Worm (Caenorhabditis elegans) whole organism, dauer: ENCODE data around the gene T16H12.13.

Experiments used
- unc-62 ChIP-seq: sonication (generic microtip); optimal IDR thresholded peaks from 2 replicates; lab custom pipeline; 2017; ENCODE audit warnings: missing biosample characterization, missing genetic modification reagents, missing genetic modification characterization

The T16H12.13 gene

ce11 chrIII:10085574-10085973, 371 bp downstream of the T16H12.13 start:
- no peak for TF ChIP-seq unc-62 (GFP tag; lab: Kevin White, UChicago)

ce11 chrIII:10085983-10086382, 780 bp downstream of the T16H12.13 start, which contains the start of gene T16H12.2:
T16H12.2 (plus strand) TSS chrIII:10086283.
- no peak for TF ChIP-seq unc-62 (GFP tag; lab: Kevin White, UChicago)

ce11 chrIII:10088508-10088981, 3.3 kb downstream of the T16H12.13 start, which contains the start of gene hal-2:
hal-2 (minus strand) TSS chrIII:10088931.
- TF ChIP-seq unc-62 (GFP tag; lab: Kevin White, UChicago): no peak

DNA sequence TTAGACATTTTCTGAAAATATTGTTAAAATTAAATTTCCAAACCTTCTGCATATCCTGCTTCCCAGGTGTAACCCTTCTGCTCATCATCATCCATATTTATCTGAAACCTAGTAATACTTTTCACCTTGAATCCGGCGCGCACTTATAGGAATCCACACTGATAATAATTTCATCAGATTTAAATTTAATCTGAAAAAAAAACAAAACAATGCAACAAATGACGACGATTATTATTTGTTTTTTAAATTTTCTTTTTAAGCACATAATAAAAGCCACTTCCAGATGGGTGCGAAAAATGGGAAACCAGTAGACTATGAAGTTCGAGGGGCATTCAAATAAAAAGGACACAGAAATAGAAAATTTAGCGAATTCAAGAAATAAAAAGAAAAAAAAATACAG, 5.5 kb downstream of the T16H12.13 start, which contains the start of gene gtf-2H2C:
Gene gtf-2H2C (minus strand): TSS at position 101 of the 400 bp plus-strand sequence.
- no peak for TF ChIP-seq unc-62 (GFP tag; lab: Kevin White, UChicago)

DNA sequence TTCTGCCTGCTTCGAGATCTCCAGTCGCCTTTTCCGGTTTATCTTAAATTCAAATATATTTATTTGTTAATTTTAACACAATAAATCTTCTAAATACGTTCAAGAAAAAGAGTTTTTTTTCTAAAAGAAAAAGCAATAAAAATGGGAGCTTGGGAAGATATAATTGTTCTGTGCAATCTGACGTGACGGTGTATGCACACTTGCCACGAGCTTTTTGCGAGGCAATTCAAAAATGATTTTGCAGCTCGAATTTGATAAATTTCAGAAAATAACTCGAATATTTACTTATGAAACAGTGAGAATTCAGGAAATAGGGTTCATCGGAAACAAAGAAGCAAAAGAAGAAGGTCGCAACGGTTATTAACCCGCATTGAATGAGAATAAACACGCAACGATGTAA, 7.9 kb downstream of the T16H12.13 start:
- no peak for TF ChIP-seq unc-62 (GFP tag; lab: Kevin White, UChicago)

DNA sequence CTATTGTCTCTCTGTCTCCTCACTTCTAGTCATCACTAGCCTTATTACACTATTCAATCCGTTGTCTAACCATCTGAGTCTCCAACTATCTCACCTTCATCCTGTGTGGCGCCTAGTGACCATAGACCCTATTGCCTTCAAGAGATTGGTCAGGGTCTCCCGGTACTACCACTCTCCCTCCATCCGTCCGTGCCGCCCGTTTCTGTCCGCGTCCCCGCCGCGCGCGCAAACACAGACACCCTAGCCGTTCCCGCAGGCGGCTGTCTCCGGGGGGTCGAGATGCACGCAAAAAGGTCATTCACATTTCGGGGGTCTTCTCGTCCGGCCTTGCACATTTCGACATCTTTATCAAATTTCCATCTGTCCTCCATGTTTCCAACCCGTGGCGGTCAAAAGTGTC, 9.3 kb downstream of the T16H12.13 start:
- no peak for TF ChIP-seq unc-62 (GFP tag; lab: Kevin White, UChicago)

DNA sequence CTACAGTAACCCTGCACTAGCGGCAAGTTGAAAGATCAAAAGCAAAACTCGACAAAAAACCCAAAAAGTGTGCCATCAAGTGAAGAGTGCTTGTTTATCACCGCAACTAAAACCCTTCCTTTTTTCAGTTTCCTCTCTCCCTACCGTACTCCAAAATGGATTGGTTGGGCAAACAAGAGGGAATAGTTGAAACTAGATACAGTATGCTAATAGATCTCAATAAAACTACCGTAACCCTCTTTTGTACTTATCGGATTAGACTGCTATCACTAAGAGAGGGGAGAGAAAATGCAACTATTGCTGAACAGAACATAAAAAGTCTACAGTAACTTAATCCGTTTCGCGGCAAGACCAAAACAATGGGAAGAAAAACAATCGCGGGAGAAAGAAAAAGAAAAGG, 10.2 kb downstream of the T16H12.13 start:
- no peak for TF ChIP-seq unc-62 (GFP tag; lab: Kevin White, UChicago)

DNA sequence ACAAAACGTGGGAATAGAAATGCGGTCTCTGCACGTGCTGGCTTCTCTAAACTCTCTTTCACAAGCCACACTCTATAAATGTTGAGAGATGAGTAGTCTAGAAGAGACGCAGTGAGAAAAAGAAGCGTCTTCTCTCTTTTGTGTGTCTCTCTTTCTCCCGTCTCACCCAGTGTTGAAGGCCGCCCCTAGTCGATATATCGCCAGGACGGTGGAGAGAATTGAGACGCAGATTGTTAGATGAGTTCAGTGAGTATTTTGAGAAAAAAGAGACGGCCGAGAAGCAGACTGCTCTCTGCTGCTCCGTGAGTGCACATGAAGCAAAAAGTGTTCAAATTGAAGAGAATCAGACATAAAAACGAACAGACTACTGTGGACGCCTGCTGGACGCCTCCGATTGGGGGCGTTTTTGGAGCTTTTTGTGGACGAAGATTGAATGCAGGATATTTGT, 11.3 kb downstream of the T16H12.13 start:
- TF ChIP-seq unc-62 (GFP tag; lab: Kevin White, UChicago): no peak

DNA sequence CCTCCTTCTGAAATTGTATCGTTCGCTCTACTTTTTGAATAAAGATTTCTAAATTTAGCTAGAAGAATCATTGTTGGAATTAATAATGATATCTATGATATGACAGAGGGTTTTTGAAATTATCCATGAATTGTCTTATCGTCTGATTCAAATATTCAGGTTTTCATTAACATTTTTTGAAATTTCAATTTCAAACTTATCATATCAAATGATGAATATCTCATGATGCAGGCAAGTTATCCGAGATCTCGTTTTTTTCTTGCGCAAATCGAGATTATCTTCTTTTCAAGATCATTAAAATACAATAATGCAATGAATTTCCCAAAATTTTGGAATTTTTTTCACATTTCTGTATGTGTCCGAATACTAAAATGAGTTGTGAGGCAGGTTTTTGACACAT, 12.8 kb downstream of the T16H12.13 start, which contains the start of gene spop-1:
Gene spop-1 (minus strand): TSS at position 101 of the 400 bp plus-strand sequence.
- TF ChIP-seq unc-62 (GFP tag; lab: Kevin White, UChicago): no peak

ce11 chrIII:10101352-10101751, 16.1 kb downstream of the T16H12.13 start, which contains the start of gene kel-10:
kel-10 (minus strand) TSS chrIII:10101452.
- no peak for TF ChIP-seq unc-62 (GFP tag; lab: Kevin White, UChicago)

DNA sequence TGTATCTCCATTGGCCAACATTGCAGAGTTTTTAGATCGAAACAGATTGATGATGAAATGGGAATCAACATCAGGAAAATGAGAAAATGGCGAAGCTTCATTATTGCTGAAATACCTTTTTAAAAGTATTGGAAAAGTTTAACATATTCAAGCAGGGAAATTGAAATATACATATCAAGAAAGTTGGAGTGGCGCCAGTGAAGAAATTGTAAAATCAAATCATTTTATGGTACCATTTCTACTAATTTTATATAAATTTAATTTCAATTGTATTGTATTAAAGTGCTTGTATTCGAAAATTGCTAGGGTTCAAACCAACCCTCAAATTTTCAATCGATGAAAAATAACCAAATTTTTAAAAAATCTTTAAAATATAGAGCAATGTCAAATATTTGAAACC, 21.2 kb downstream of the T16H12.13 start, which contains the start of gene srt-55:
Gene srt-55 (minus strand): TSS at position 101 of the 400 bp plus-strand sequence.
- TF ChIP-seq unc-62 (GFP tag; lab: Kevin White, UChicago): no peak

DNA sequence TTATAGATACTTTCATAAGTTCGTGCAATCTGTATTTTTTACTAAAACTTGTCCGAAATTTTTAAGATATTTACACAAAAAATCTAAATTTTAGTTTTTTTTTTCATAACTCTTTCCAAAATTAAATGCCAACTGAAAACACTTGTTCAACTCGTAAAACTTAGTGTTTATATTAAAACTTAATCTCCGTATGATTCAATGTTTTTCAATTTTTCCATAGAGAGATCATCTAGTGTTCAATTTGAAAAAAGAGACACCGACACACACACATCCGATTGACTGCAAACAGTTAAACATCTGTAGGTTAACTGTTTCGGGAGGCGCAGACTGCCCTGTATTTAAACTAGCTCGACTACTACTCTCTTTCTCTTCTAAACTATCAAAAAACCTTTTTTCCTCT, 23.8 kb downstream of the T16H12.13 start, which contains the start of gene T16H12.9:
Gene T16H12.9 (plus strand): TSS at position 301 of the 400 bp plus-strand sequence.
- no peak for TF ChIP-seq unc-62 (GFP tag; lab: Kevin White, UChicago)

DNA sequence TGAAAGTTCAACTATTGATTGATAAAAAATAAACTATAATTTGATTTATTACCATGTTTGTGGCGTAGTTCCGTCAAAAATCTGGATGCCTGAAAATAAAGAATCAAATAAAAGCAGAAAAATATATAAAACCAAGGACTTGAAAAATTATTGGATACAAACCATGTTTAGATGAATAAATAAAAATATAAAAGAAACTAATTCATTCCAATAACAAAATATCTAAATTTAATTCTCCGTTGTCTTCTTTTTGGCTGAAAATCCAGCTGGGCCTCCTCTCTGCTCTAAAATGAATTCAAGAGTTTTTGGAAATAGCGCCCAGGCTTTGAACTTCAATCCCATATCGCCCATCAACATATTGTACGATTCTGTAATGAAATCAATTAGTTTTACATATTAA, 27.8 kb downstream of the T16H12.13 start, which contains the start of gene vps-29:
Gene vps-29 (minus strand): TSS at position 101 of the 400 bp plus-strand sequence.
- no peak for TF ChIP-seq unc-62 (GFP tag; lab: Kevin White, UChicago)

DNA sequence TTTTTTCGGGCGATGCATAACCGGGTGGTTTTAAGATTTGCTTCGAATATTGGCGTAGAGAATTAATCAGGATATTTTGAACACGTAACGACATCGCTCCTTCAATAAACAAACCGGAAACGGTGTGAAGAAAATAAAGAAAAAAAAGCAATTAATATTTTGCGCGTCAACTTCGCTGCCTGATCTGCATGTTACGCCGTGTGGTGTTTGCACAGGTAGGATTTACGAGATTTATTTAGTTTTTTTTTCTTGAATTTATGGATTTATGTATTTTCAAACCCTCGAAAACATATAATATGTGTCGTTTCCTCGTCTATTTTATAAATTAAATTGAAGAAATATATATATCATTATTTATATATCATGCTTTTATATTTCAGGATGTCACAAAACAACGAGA, 29.5 kb downstream of the T16H12.13 start, which contains the start of the genes ZK1128.1 and mett-10:
Gene ZK1128.1 (minus strand): TSS at position 99 of the 400 bp plus-strand sequence.
Gene mett-10 (plus strand): TSS at position 375 of the 400 bp plus-strand sequence.
- no peak for TF ChIP-seq unc-62 (GFP tag; lab: Kevin White, UChicago)

- no peak for TF ChIP-seq unc-62 (GFP tag; lab: Kevin White, UChicago)
Observed at ce11 chrIII:10118818-10119217, 33.6 kb downstream of the T16H12.13 start, which contains the start of gene ZK1128.3. ZK1128.3 (minus strand) TSS chrIII:10118918.

ce11 chrIII:10120076-10120831, 35.1 kb downstream of the T16H12.13 start, which contains the start of the genes gtf-2H3 and ham-3:
gtf-2H3 (minus strand) TSS chrIII:10120148.
ham-3 (plus strand) TSS chrIII:10120781.
- no peak for TF ChIP-seq unc-62 (GFP tag; lab: Kevin White, UChicago)
